Fruit fly (Drosophila melanogaster): ENCODE measurements around the gene pod1.

- no peak for TF ChIP-seq pan (optimal IDR thresholded peaks at IDR 0.05)
- TF ChIP-seq usp (GFP tag; optimal IDR thresholded peaks at IDR 0.05) = no peak
Observed at dm6 chrX:6796972-6797371, 6.5 kb upstream of the pod1 start.
